Worm (Caenorhabditis elegans): ENCODE results near the gene fbxb-46.

- no peak for TF ChIP-seq him-1 (tag; optimal IDR thresholded peaks at IDR 0.05)
- TF ChIP-seq W03F9.2 (tag; optimal IDR thresholded peaks at IDR 0.05) = no peak
These were observed 5.8 kb upstream of the fbxb-46 start for ce11 chrII:1576772-1577171.
